Worm (Caenorhabditis elegans) whole organism, young adult: Measurements from ENCODE around the gene F43G6.7.

Experiments used
- F33H1.4 ChIP-seq: fragments of 200-800 bp; sonication (Bioruptor generic); IDR thresholded peaks from 2 replicates; pipeline ENCODE4 v1.3.6; 2022; ENCODE audit warnings: missing genetic modification reagents, missing genetic modification characterization, missing compliant biosample characterization
- K11D2.4 ChIP-seq: fragments of 200-800 bp; sonication (Bioruptor generic); IDR thresholded peaks from 2 replicates; pipeline ENCODE4 v1.3.6; 2022; ENCODE audit warnings: missing genetic modification reagents, missing genetic modification characterization, missing compliant biosample characterization
- Y53G8AR.9 ChIP-seq: fragments of 200-800 bp; sonication (Bioruptor generic); conservative IDR thresholded peaks from 2 replicates; pipeline ENCODE4 v1.3.6; 2022; ENCODE audit warnings: missing genetic modification reagents, missing genetic modification characterization, missing compliant biosample characterization
- ama-1 ChIP-seq, 3 experiments: fragments of 150-350 bp in 1 of 3; sonication (generic microtip) in 2 of 3; optimal IDR thresholded peaks; 2 replicates each; lab custom pipeline; 2014 to 2018; ENCODE audit warnings: missing biosample characterization in 2 of 3, missing genetic modification characterization in 2 of 3, missing genetic modification reagents in 2 of 3
- die-1 ChIP-seq: sonication (generic microtip); optimal IDR thresholded peaks from 2 replicates; lab custom pipeline; 2016; ENCODE audit warnings: missing genotype, mild to moderate bottlenecking, missing genetic modification characterization, missing compliant biosample characterization
- ets-4 ChIP-seq: fragments of 200-800 bp; sonication (Bioruptor generic); optimal IDR thresholded peaks from 2 replicates; lab custom pipeline; 2018; ENCODE audit warnings: mild to moderate bottlenecking, missing genetic modification characterization, missing compliant biosample characterization
- fkh-3 ChIP-seq: sonication (generic microtip); optimal IDR thresholded peaks from 2 replicates; lab custom pipeline; 2016; ENCODE audit warnings: mild to moderate bottlenecking, missing genetic modification characterization, missing compliant biosample characterization
- let-526 ChIP-seq: fragments of 200-800 bp; sonication (Bioruptor generic); IDR thresholded peaks from 2 replicates; pipeline ENCODE4 v1.3.6; 2022; ENCODE audit warnings: missing genetic modification reagents, missing genetic modification characterization, missing compliant biosample characterization
- mcd-1 ChIP-seq: fragments of 200-800 bp; sonication (Bioruptor generic); IDR thresholded peaks from 2 replicates; pipeline ENCODE4 v1.3.6; 2022; ENCODE audit warnings: missing genetic modification reagents, missing genetic modification characterization, missing compliant biosample characterization
- nfya-1 ChIP-seq: sonication (generic microtip); optimal IDR thresholded peaks from 2 replicates; lab custom pipeline; 2017; ENCODE audit warnings: antibody characterized with exemption, missing compliant biosample characterization, missing genetic modification characterization, borderline replicate concordance; ENCODE audit not compliant: insufficient read depth
- pha-4 ChIP-seq: fragments of 150-350 bp; sonication (generic microtip); optimal IDR thresholded peaks from 2 replicates; lab custom pipeline; 2014; ENCODE audit warnings: missing biosample characterization, missing genetic modification reagents, missing genetic modification characterization
- sptf-2 ChIP-seq: fragments of 200-800 bp; sonication (Bioruptor generic); optimal IDR thresholded peaks from 2 replicates; lab custom pipeline; 2018; ENCODE audit warnings: mild to moderate bottlenecking, missing genetic modification characterization, missing compliant biosample characterization
- xnd-1 ChIP-seq: sonication (generic microtip); optimal IDR thresholded peaks from 2 replicates; lab custom pipeline; 2016; ENCODE audit warnings: missing genotype, missing genetic modification reagents, missing genetic modification characterization, missing compliant biosample characterization

DNA sequence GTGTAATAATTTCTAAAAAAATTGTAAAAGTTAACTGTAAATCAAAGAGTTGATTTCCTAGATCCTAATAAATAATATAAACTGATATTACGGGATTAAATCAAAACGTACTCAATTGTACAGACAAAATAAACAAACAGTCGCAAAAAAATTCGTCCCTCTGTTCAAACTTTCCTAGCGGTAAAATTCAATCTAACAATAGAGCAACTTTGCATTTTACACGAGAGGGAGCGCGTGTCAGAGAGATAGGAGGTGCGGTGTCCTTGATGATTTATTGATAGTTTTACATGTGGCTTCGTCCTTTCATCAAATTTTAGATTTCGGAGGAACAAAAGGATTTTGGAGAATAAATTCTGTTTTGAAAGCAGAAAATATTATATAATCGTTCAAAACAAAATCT, 20.0 kb downstream of the F43G6.7 start:
- TF ChIP-seq let-526 (no peak), Y53G8AR.9 (GFP tag; lab: Robert Waterston, UW) (no peak), nfya-1 (tag; lab: Kevin White, UChicago) (no peak), fkh-3 (tag; lab: Kevin White, UChicago) (no peak), ets-4 (GFP tag; lab: Kevin White, UChicago) (no peak), sptf-2 (GFP tag; lab: Kevin White, UChicago) (no peak), pha-4 (tag; lab: Kevin White, UChicago) (no peak), K11D2.4 (GFP tag; lab: Robert Waterston, UW) (no peak), mcd-1 (GFP tag; lab: Robert Waterston, UW) (no peak), ama-1 (optimal IDR thresholded peaks at IDR 0.05; lab: Kevin White, UChicago) (no peak), ama-1 (GFP tag; optimal IDR thresholded peaks at IDR 0.05; lab: Kevin White, UChicago) (no peak), F33H1.4 (GFP tag; lab: Robert Waterston, UW) (no peak), xnd-1 (tag; lab: Kevin White, UChicago) (no peak), die-1 (tag; lab: Kevin White, UChicago) (no peak)
